Fruit fly (Drosophila melanogaster) Kc167 (cell line): Measurements from ENCODE around the gene CG10602.

Source experiments
- Sin3A ChIP-seq: fragments of >200 bp; optimal IDR thresholded peaks from 2 replicates; lab custom pipeline; 2018; ENCODE audit warnings: missing external identifiers
- insv ChIP-seq: fragments of >200 bp; optimal IDR thresholded peaks from 3 replicates; lab custom pipeline; 2018; ENCODE audit warnings: missing external identifiers
- ttk ChIP-seq: sonication (Bioruptor generic); optimal IDR thresholded peaks from 2 replicates; lab custom pipeline; 2017; ENCODE audit warnings: missing external identifiers

DNA sequence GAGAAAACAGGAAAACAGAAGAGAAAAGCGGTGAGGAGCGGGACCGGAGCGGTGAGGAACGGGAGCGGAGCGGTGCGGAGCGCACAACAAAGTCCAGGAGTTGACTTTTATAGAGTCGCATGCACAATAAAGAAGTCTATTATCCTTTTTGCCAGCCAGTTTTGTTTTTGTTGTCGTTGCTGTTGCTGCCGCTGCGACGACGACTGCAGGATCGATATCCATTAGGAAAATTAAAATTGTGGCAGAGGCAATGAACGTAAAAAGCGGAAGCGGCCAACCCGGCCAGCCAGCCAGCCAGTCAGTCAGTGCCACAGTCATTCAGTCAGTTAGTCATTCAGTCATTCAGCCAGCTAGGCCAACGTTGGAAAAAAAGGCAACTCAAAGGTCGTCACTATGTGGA lies 25.7 kb upstream of the CG10602 start:
- TF ChIP-seq insv (lab: Kevin White, UChicago): no peak
- TF ChIP-seq ttk (lab: Kevin White, UChicago): no peak
- TF ChIP-seq Sin3A (lab: Kevin White, UChicago): no peak
